Worm (Caenorhabditis elegans): ENCODE data around the gene fbxb-62.
"Not testable (repeated sequence)": the region's sequence is repeated elsewhere in the genome, so short reads cannot be mapped to it uniquely, and the experiment has no call there.

The fbxb-62 gene

ce11 chrV:19320385-19320784 lies 18.6 kb upstream of the fbxb-62 start, which contains the start of gene sdz-6:
Gene sdz-6, plus strand, starts transcription at chrV:19320613.
- TF ChIP-seq nhr-90 (tag; optimal IDR thresholded peaks at IDR 0.05) (no peak), ztf-25 (GFP tag; IDR thresholded peaks at IDR 0.05) (no peak), ets-4 (GFP tag; optimal IDR thresholded peaks at IDR 0.05) (no peak)

- TF ChIP-seq ztf-28 (GFP tag; IDR thresholded peaks at IDR 0.05) (no peak), ccch-3 (GFP tag; optimal IDR thresholded peaks at IDR 0.05) (no peak), akir-1 (GFP tag; optimal IDR thresholded peaks at IDR 0.05) (no peak), nhr-80 (tag; optimal IDR thresholded peaks at IDR 0.05) (peak; percentile 36)
Measured at ce11 chrV:19319460-19319995, 17.7 kb upstream of the fbxb-62 start, which contains the start of gene C43D7.7. Gene C43D7.7, minus strand, starts transcription at chrV:19319510.

DNA sequence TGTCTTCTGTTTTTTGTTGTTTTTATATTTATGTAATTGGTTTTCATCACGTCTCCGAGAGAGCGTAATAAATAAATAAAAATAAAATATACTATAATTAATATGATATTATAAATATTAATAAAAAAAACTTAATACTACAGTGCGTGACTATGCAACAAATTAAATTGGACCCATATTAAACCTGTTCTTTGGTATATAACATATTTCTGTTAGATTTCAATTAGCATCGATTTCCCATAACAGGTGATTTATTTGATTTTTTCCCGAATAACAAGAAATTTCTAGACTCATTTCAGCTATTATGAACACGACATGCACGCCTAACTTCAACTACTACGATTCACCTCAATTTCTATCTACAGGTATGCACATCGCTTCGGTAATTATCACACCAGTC lies 15.2 kb upstream of the fbxb-62 start, which contains the start of gene srh-208:
Gene srh-208, plus strand, starts transcription at position 301 of the 400 bp plus-strand sequence.
- not testable (repeated sequence) for TF ChIP-seq chd-7 (tag; optimal IDR thresholded peaks at IDR 0.05); F10E7.11 (tag; optimal IDR thresholded peaks at IDR 0.05); rcor-1 (GFP tag; IDR thresholded peaks at IDR 0.05)

- TF ChIP-seq dox-1 (GFP tag; IDR thresholded peaks at IDR 0.05) (0 out of 2 replicates have a peak, but pooled peaks have one; percentile 6), B0261.1 (tag; optimal IDR thresholded peaks at IDR 0.05) (no peak)
Measured at ce11 chrV:19312975-19313374, 11.1 kb upstream of the fbxb-62 start, which contains the start of gene fbxb-64. Gene fbxb-64, plus strand, starts transcription at chrV:19313275.

ce11 chrV:19311391-19311790 lies 9.6 kb upstream of the fbxb-62 start, which contains the start of gene C43D7.8:
Gene C43D7.8, minus strand, starts transcription at chrV:19311491.
- TF ChIP-seq mxl-1 (tag; optimal IDR thresholded peaks at IDR 0.05), result no peak
- TF ChIP-seq nhr-120 (GFP tag; IDR thresholded peaks at IDR 0.05), result 0 out of 2 replicates have a peak, but pooled peaks have one; percentile 33
- TF ChIP-seq ceh-58 (GFP tag; IDR thresholded peaks at IDR 0.05), result no peak

- TF ChIP-seq B0019.2 (GFP tag; conservative IDR thresholded peaks at IDR 0.05), result no peak
- no peak for TF ChIP-seq fkh-3 (tag; optimal IDR thresholded peaks at IDR 0.05)
- no peak for TF ChIP-seq lin-26 (GFP tag; IDR thresholded peaks at IDR 0.05)
- TF ChIP-seq C17E4.6 (GFP tag; IDR thresholded peaks at IDR 0.05), result no peak
- TF ChIP-seq nhr-120 (GFP tag; IDR thresholded peaks at IDR 0.05), result no peak
- no peak for TF ChIP-seq Y53F4B.3 (GFP tag; IDR thresholded peaks at IDR 0.05)
- TF ChIP-seq Y56A3A.18 (GFP tag; IDR thresholded peaks at IDR 0.05), result no peak
Measured at ce11 chrV:19309591-19309990, 7.8 kb upstream of the fbxb-62 start, which contains the start of gene F55C9.11. Gene F55C9.11, minus strand, starts transcription at chrV:19309691.

ce11 chrV:19308137-19308536 lies 6.3 kb upstream of the fbxb-62 start:
- TF ChIP-seq ztf-25 (GFP tag; IDR thresholded peaks at IDR 0.05) (0 out of 2 replicates have a peak, but pooled peaks have one; percentile 40), die-1 (tag; optimal IDR thresholded peaks at IDR 0.05) (no peak), hlh-26 (GFP tag; conservative IDR thresholded peaks at IDR 0.05) (0 out of 2 replicates have a peak, but pooled peaks have one; percentile 13), zfh-2 (GFP tag; conservative IDR thresholded peaks at IDR 0.05) (peak; percentile 69; the same call in 1 of the 2 replicates), nfya-1 (tag; optimal IDR thresholded peaks at IDR 0.05; ENCODE audit: borderline replicate concordance, insufficient read depth) (no peak), nhr-120 (GFP tag; IDR thresholded peaks at IDR 0.05) (peak; percentile 91)

ce11 chrV:19306906-19307305 lies 5.1 kb upstream of the fbxb-62 start, which contains the start of gene F55C9.15:
Gene F55C9.15, minus strand, starts transcription at chrV:19307006.
- TF ChIP-seq efl-1 (GFP tag; optimal IDR thresholded peaks at IDR 0.05), result no peak
- TF ChIP-seq F37B4.10 (GFP tag; IDR thresholded peaks at IDR 0.05), result no peak
- TF ChIP-seq nfyb-1 (GFP tag; IDR thresholded peaks at IDR 0.05), result no peak
- TF ChIP-seq rcor-1 (GFP tag; IDR thresholded peaks at IDR 0.05), result no peak
- TF ChIP-seq B0261.1 (tag; optimal IDR thresholded peaks at IDR 0.05), result no peak
- TF ChIP-seq tbx-9 (tag; optimal IDR thresholded peaks at IDR 0.05; ENCODE audit: borderline replicate concordance), result no peak
- no peak for TF ChIP-seq F10E7.11 (tag; optimal IDR thresholded peaks at IDR 0.05)
- TF ChIP-seq C06A6.2 (GFP tag; conservative IDR thresholded peaks at IDR 0.05), result no peak
- TF ChIP-seq nfya-1 (tag; optimal IDR thresholded peaks at IDR 0.05; ENCODE audit: borderline replicate concordance, insufficient read depth), result no peak
- no peak for TF ChIP-seq F57A8.1 (GFP tag; optimal IDR thresholded peaks at IDR 0.05)
- TF ChIP-seq zfh-2 (GFP tag; conservative IDR thresholded peaks at IDR 0.05), result no peak
- TF ChIP-seq athp-1 (tag; optimal IDR thresholded peaks at IDR 0.05), result no peak
- TF ChIP-seq ztf-26 (tag; optimal IDR thresholded peaks at IDR 0.05), result no peak
- TF ChIP-seq hlh-12 (tag; optimal IDR thresholded peaks at IDR 0.05), result no peak
- no peak for TF ChIP-seq akir-1 (GFP tag; optimal IDR thresholded peaks at IDR 0.05)
- no peak for TF ChIP-seq lin-54 (GFP tag; optimal IDR thresholded peaks at IDR 0.05)

Measured in whole organism, young adult.